Fruit fly (Drosophila melanogaster) whole organism, embryonic: ENCODE data around the gene DppIII.

Experiments used
- Antp ChIP-seq: fragments of 200-800 bp; sonication (Bioruptor generic); optimal IDR thresholded peaks from 3 replicates; lab custom pipeline; 2016; ENCODE audit warnings: missing biosample characterization, missing genetic modification characterization
- Atf3 ChIP-seq: fragments of 200-800 bp; sonication (Bioruptor generic); optimal IDR thresholded peaks from 3 replicates; lab custom pipeline; 2016; ENCODE audit warnings: missing biosample characterization, missing genetic modification characterization
- CG11085 ChIP-seq: fragments of 200-800 bp; sonication (Bioruptor generic); IDR thresholded peaks from 2 replicates; pipeline ENCODE4 v1.3.6; 2022; ENCODE audit warnings: missing biosample characterization, missing genetic modification characterization
- CG12219 ChIP-seq: fragments of 200-800 bp; sonication (Bioruptor generic); optimal IDR thresholded peaks from 3 replicates; lab custom pipeline; 2018; ENCODE audit warnings: missing biosample characterization, mild to moderate bottlenecking, missing genetic modification characterization
- CG12299 ChIP-seq: fragments of 200-800 bp; sonication (Bioruptor generic); optimal IDR thresholded peaks from 2 replicates; lab custom pipeline; 2018; ENCODE audit warnings: missing biosample characterization, mild to moderate bottlenecking, missing genetic modification characterization
- CG17361 ChIP-seq: fragments of 200-800 bp; sonication (Bioruptor generic); IDR thresholded peaks from 3 replicates; pipeline ENCODE4 v1.3.6; 2022; ENCODE audit warnings: missing biosample characterization, missing genetic modification characterization
- CG1792 ChIP-seq: fragments of 200-800 bp; sonication (Bioruptor generic); optimal IDR thresholded peaks from 2 replicates; lab custom pipeline; 2016; ENCODE audit warnings: missing biosample characterization, missing genetic modification characterization
- CG2199 ChIP-seq: fragments of 200-800 bp; sonication (Bioruptor generic); IDR thresholded peaks from 3 replicates; pipeline ENCODE4 v1.3.6; 2022; ENCODE audit warnings: missing biosample characterization, missing genetic modification characterization
- CG3065 ChIP-seq: fragments of 200-800 bp; sonication (Bioruptor generic); optimal IDR thresholded peaks from 2 replicates; lab custom pipeline; 2016; ENCODE audit warnings: missing biosample characterization, missing genetic modification characterization
- CG34376 ChIP-seq: fragments of 200-800 bp; sonication (Bioruptor generic); optimal IDR thresholded peaks from 2 replicates; lab custom pipeline; 2018; ENCODE audit warnings: missing biosample characterization, mild to moderate bottlenecking, missing genetic modification characterization
- CG4404 ChIP-seq: fragments of 200-800 bp; sonication (Bioruptor generic); IDR thresholded peaks from 2 replicates; pipeline ENCODE4 v1.3.6; 2022; ENCODE audit warnings: missing biosample characterization, missing genetic modification characterization
- CG4820 ChIP-seq: fragments of 200-800 bp; sonication (Bioruptor generic); optimal IDR thresholded peaks from 3 replicates; lab custom pipeline; 2016; ENCODE audit warnings: missing biosample characterization, missing genetic modification characterization
- CG6813 ChIP-seq: fragments of 200-800 bp; sonication (Bioruptor generic); optimal IDR thresholded peaks from 2 replicates; lab custom pipeline; 2017; ENCODE audit warnings: missing biosample characterization, missing genetic modification characterization, mild to moderate bottlenecking, moderate library complexity, missing genetic modification reagents
- CG7271 ChIP-seq: fragments of 200-800 bp; sonication (Bioruptor generic); optimal IDR thresholded peaks from 2 replicates; lab custom pipeline; 2018; ENCODE audit warnings: missing biosample characterization, mild to moderate bottlenecking, missing genetic modification characterization, moderate library complexity
- CG7372 ChIP-seq: fragments of 200-800 bp; sonication (Bioruptor generic); IDR thresholded peaks from 2 replicates; pipeline ENCODE4 v1.3.6; 2022; ENCODE audit warnings: missing biosample characterization, missing genetic modification characterization
- CG7963 ChIP-seq: fragments of 200-800 bp; sonication (Bioruptor generic); IDR thresholded peaks from 3 replicates; pipeline ENCODE4 v1.3.6; 2022; ENCODE audit warnings: missing biosample characterization, missing genetic modification characterization; ENCODE audit not compliant: partially characterized antibody
- CG8290 ChIP-seq, 3 experiments: fragments of 200-800 bp; sonication (Bioruptor generic); optimal IDR thresholded peaks; 2 replicates each; lab custom pipeline; 2016 to 2019; ENCODE audit warnings: missing biosample characterization in 3 of 3, missing genetic modification characterization in 3 of 3, mild to moderate bottlenecking in 2 of 3, moderate library complexity in 1 of 3
- CG9437 ChIP-seq: fragments of 200-800 bp; sonication (Bioruptor generic); optimal IDR thresholded peaks from 2 replicates; lab custom pipeline; 2018; ENCODE audit warnings: missing biosample characterization, mild to moderate bottlenecking, missing genetic modification characterization
- CG9609 ChIP-seq: fragments of 200-800 bp; sonication (Bioruptor generic); optimal IDR thresholded peaks from 3 replicates; lab custom pipeline; 2016; ENCODE audit warnings: missing biosample characterization, missing genetic modification characterization
- CG9876 ChIP-seq: fragments of 200-800 bp; sonication (Bioruptor generic); optimal IDR thresholded peaks from 2 replicates; lab custom pipeline; 2016; ENCODE audit warnings: missing biosample characterization, missing genetic modification characterization
- Deaf1 ChIP-seq: fragments of 200-800 bp; optimal IDR thresholded peaks from 3 replicates; lab custom pipeline; 2019; ENCODE audit warnings: missing biosample characterization, mild to moderate bottlenecking, missing genetic modification characterization, moderate library complexity
- Doc2 ChIP-seq: fragments of 200-800 bp; sonication (Bioruptor generic); IDR thresholded peaks from 2 replicates; pipeline ENCODE4 v1.3.6; 2022; ENCODE audit warnings: missing biosample characterization, missing genetic modification characterization
- H2.0 ChIP-seq: fragments of 200-800 bp; sonication (Bioruptor generic); IDR thresholded peaks from 2 replicates; pipeline ENCODE4 v1.3.6; 2022; ENCODE audit warnings: missing biosample characterization, missing genetic modification characterization
- Hr3 ChIP-seq: fragments of 200-800 bp; sonication (Bioruptor generic); optimal IDR thresholded peaks from 3 replicates; lab custom pipeline; 2016; ENCODE audit warnings: missing biosample characterization, missing genetic modification characterization
- Hr51 ChIP-seq, 2 experiments: fragments of 200-800 bp; sonication (Bioruptor generic); optimal IDR thresholded peaks; 2 replicates in 1 of 2; 3 replicates in 1 of 2; lab custom pipeline; 2016 to 2018; ENCODE audit warnings: missing biosample characterization in 2 of 2, missing genetic modification characterization in 2 of 2, mild to moderate bottlenecking in 1 of 2, moderate library complexity in 1 of 2
- Lim3 ChIP-seq: fragments of 200-800 bp; sonication (Bioruptor generic); IDR thresholded peaks from 2 replicates; pipeline ENCODE4 v1.3.6; 2022; ENCODE audit warnings: missing biosample characterization, missing genetic modification characterization
- Max ChIP-seq: fragments of 200-800 bp; sonication (Bioruptor generic); optimal IDR thresholded peaks from 2 replicates; lab custom pipeline; 2016; ENCODE audit warnings: missing biosample characterization, mild to moderate bottlenecking, missing genetic modification characterization
- NC2β ChIP-seq: fragments of 200-800 bp; sonication (Bioruptor generic); optimal IDR thresholded peaks from 2 replicates; lab custom pipeline; 2016; ENCODE audit warnings: missing biosample characterization, missing genetic modification characterization
- Nf-YA ChIP-seq: fragments of 200-800 bp; sonication (Bioruptor generic); IDR thresholded peaks from 2 replicates; pipeline ENCODE4 v1.3.6; 2022; ENCODE audit warnings: missing biosample characterization, missing genetic modification characterization
- NfI ChIP-seq: fragments of 200-800 bp; sonication (Bioruptor generic); optimal IDR thresholded peaks from 3 replicates; lab custom pipeline; 2018; ENCODE audit warnings: missing biosample characterization, mild to moderate bottlenecking, missing genetic modification characterization, moderate library complexity
- PHDP ChIP-seq: fragments of 200-800 bp; sonication (Bioruptor generic); optimal IDR thresholded peaks from 3 replicates; lab custom pipeline; 2018; ENCODE audit warnings: missing biosample characterization, mild to moderate bottlenecking, missing genetic modification characterization, moderate library complexity
- chinmo ChIP-seq: fragments of 200-800 bp; sonication (Bioruptor generic); IDR thresholded peaks from 4 replicates; pipeline ENCODE4 v1.3.6; 2022; ENCODE audit warnings: missing biosample characterization, missing genetic modification characterization; ENCODE audit not compliant: partially characterized antibody
- chm ChIP-seq: fragments of 200-800 bp; sonication (Bioruptor generic); IDR thresholded peaks from 2 replicates; pipeline ENCODE4 v1.3.6; 2022; ENCODE audit warnings: missing biosample characterization, missing genetic modification characterization
- cwo ChIP-seq: fragments of 200-800 bp; sonication (Bioruptor generic); optimal IDR thresholded peaks from 3 replicates; lab custom pipeline; 2017; ENCODE audit warnings: missing biosample characterization, missing genetic modification characterization, mild to moderate bottlenecking, moderate library complexity, missing genetic modification reagents
- da ChIP-seq: fragments of 200-800 bp; sonication (Bioruptor generic); optimal IDR thresholded peaks from 2 replicates; lab custom pipeline; 2016; ENCODE audit warnings: missing biosample characterization, missing genetic modification characterization
- fd102C ChIP-seq: fragments of 200-800 bp; sonication (Bioruptor generic); optimal IDR thresholded peaks from 2 replicates; lab custom pipeline; 2018; ENCODE audit warnings: missing biosample characterization, mild to moderate bottlenecking, missing genetic modification characterization, moderate library complexity
- fru ChIP-seq: fragments of >200 bp; optimal IDR thresholded peaks from 2 replicates; lab custom pipeline; 2017
- gem ChIP-seq: fragments of 200-800 bp; sonication (Bioruptor generic); optimal IDR thresholded peaks from 2 replicates; lab custom pipeline; 2019; ENCODE audit warnings: missing biosample characterization, mild to moderate bottlenecking, missing genetic modification characterization, moderate library complexity
- knrl ChIP-seq: fragments of 200-800 bp; sonication (Bioruptor generic); IDR thresholded peaks from 3 replicates; pipeline ENCODE4 v1.3.6; 2022; ENCODE audit warnings: missing biosample characterization, missing genetic modification characterization; ENCODE audit not compliant: partially characterized antibody
- mirr ChIP-seq: fragments of 200-800 bp; sonication (Bioruptor generic); optimal IDR thresholded peaks from 3 replicates; lab custom pipeline; 2018; ENCODE audit warnings: missing biosample characterization, mild to moderate bottlenecking, missing genetic modification characterization
- nau ChIP-seq: fragments of 200-800 bp; sonication (Bioruptor generic); optimal IDR thresholded peaks from 3 replicates; lab custom pipeline; 2017; ENCODE audit warnings: missing biosample characterization, mild to moderate bottlenecking, missing genetic modification characterization, missing genetic modification reagents
- nom ChIP-seq: fragments of 200-800 bp; sonication (Bioruptor generic); optimal IDR thresholded peaks from 2 replicates; lab custom pipeline; 2017; ENCODE audit warnings: missing biosample characterization, missing genetic modification characterization, mild to moderate bottlenecking, moderate library complexity, missing genetic modification reagents
- otp ChIP-seq: fragments of 200-800 bp; sonication (Bioruptor generic); IDR thresholded peaks from 3 replicates; pipeline ENCODE4, ENCODE4 v1.3.6; 2022; ENCODE audit warnings: missing biosample characterization, missing genetic modification characterization
- pho ChIP-seq: fragments of 200-800 bp; sonication (Bioruptor generic); optimal IDR thresholded peaks from 2 replicates; lab custom pipeline; 2016; ENCODE audit warnings: missing biosample characterization, missing genetic modification characterization
- prd ChIP-seq, 3 experiments: fragments of >200 bp in 2 of 3; fragments of 200-800 bp in 1 of 3; sonication (Bioruptor generic) in 1 of 3; optimal IDR thresholded peaks in 2 of 3; IDR thresholded peaks in 1 of 3; 2 replicates in 2 of 3; 3 replicates in 1 of 3; pipeline versions ENCODE4 v1.3.6 to Lab custom; 2017 to 2022; ENCODE audit warnings: missing biosample characterization in 1 of 3, missing genetic modification characterization in 1 of 3
- schlank ChIP-seq: fragments of 200-800 bp; sonication (Bioruptor generic); optimal IDR thresholded peaks from 2 replicates; lab custom pipeline; 2018; ENCODE audit warnings: missing biosample characterization, mild to moderate bottlenecking, missing genetic modification characterization
- toy ChIP-seq: fragments of 200-800 bp; sonication (Bioruptor generic); IDR thresholded peaks from 2 replicates; pipeline ENCODE4 v1.3.6; 2022; ENCODE audit warnings: missing biosample characterization, missing genetic modification characterization
- twi ChIP-seq: fragments of 200-800 bp; optimal IDR thresholded peaks from 2 replicates; lab custom pipeline; 2019; ENCODE audit warnings: missing biosample characterization, mild to moderate bottlenecking, missing genetic modification characterization, moderate library complexity
- zen2 ChIP-seq: fragments of 200-800 bp; sonication (Bioruptor generic); IDR thresholded peaks from 3 replicates; pipeline ENCODE4 v1.3.6; 2022; ENCODE audit warnings: missing biosample characterization, missing genetic modification characterization; ENCODE audit not compliant: partially characterized antibody

Gene DppIII

DNA sequence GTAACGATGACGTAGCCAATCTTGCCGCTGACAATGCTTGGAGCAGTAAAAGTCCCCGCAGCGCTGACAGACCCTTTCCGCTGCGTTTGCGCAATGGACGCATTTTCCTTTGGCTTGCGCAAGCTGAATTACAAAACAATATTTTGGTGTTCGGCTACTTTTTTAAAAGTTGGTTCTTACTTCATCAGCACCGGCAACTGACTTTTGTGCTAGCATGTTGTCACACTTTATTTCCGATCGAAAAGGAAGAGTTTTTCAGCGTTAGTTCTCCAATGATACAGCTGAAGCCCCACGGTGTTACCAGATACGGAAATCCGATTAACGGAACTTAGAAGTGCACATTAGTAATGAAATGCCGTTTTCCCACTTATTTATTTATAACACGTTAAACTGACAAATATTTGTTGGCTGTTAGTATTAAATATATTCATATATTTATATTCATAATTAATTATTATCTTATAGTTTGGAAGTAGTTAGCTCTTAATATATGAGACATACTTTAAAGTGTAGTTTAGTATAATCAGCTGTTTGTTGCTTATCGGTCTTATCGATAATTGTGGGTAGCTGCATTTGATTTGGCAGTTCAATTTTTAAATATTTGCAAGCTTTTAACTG, 18.2 kb downstream of the DppIII start, which contains the start of the genes Veneno and CG7963 (continued):
- no peak for TF ChIP-seq NC2β (GFP tag; lab: Kevin White, UChicago)
- TF ChIP-seq otp (GFP tag; lab: Robert Waterston, UW): no peak
- no peak for TF ChIP-seq chinmo
- no peak for TF ChIP-seq nom (GFP tag; lab: Kevin White, UChicago)
- TF ChIP-seq CG9876 (GFP tag; lab: Kevin White, UChicago): no peak
- TF ChIP-seq CG12219: no peak
- no peak for TF ChIP-seq fd102C
- TF ChIP-seq CG3065 (GFP tag; lab: Kevin White, UChicago): no peak
- TF ChIP-seq chm: no peak
- no peak for TF ChIP-seq fru
- TF ChIP-seq CG11085 (GFP tag; lab: Robert Waterston, UW): no peak
- no peak for TF ChIP-seq CG7372 (GFP tag; lab: Robert Waterston, UW)
- TF ChIP-seq CG4404: no peak
- TF ChIP-seq CG2199 (GFP tag; lab: Robert Waterston, UW): no peak
- TF ChIP-seq prd (optimal IDR thresholded peaks at IDR 0.05; lab: Kevin White, UChicago): no peak
- TF ChIP-seq prd (GFP tag; IDR thresholded peaks at IDR 0.05; lab: Robert Waterston, UW): peak; percentile 26; the same call in 1 of the 3 replicates
- TF ChIP-seq zen2 (GFP tag; lab: Robert Waterston, UW): no peak
- TF ChIP-seq CG1792 (GFP tag; lab: Kevin White, UChicago): no peak
- no peak for TF ChIP-seq NfI (GFP tag; lab: Kevin White, UChicago)
- peak; percentile 24 for TF ChIP-seq CG7271 (tag; lab: Kevin White, UChicago)
- no peak for TF ChIP-seq nau (GFP tag; lab: Kevin White, UChicago)
- no peak for TF ChIP-seq mirr (GFP tag; lab: Kevin White, UChicago)
- TF ChIP-seq twi (tag; lab: Kevin White, UChicago): no peak
- TF ChIP-seq Antp: no peak
- TF ChIP-seq Doc2 (GFP tag; lab: Robert Waterston, UW): no peak
- TF ChIP-seq PHDP: no peak
- no peak for TF ChIP-seq CG34376 (GFP tag; lab: Kevin White, UChicago)
- TF ChIP-seq CG4820 (GFP tag; lab: Kevin White, UChicago): peak; percentile 18
- no peak for TF ChIP-seq Hr51 (GFP tag; optimal IDR thresholded peaks at IDR 0.05; lab: Kevin White, UChicago)
- no peak for TF ChIP-seq toy (GFP tag; lab: Robert Waterston, UW)
- TF ChIP-seq CG17361 (GFP tag; lab: Robert Waterston, UW): no peak; the same call in 2 of the 3 replicates
- TF ChIP-seq CG12299 (tag; lab: Kevin White, UChicago): peak; percentile 21
- TF ChIP-seq schlank (tag; lab: Kevin White, UChicago): no peak
- TF ChIP-seq Max: peak; percentile 6
- TF ChIP-seq Atf3 (GFP tag; lab: Kevin White, UChicago): no peak
- no peak for TF ChIP-seq H2.0
- no peak for TF ChIP-seq da
- peak; percentile 17 for TF ChIP-seq Hr3
- peak; percentile 23 for TF ChIP-seq CG8290 (GFP tag; optimal IDR thresholded peaks at IDR 0.05; lab: Kevin White, UChicago)
- TF ChIP-seq CG8290 (tag; optimal IDR thresholded peaks at IDR 0.05; lab: Kevin White, UChicago): no peak
- TF ChIP-seq CG7963 (GFP tag; lab: Robert Waterston, UW): no peak
- TF ChIP-seq cwo: no peak
- TF ChIP-seq Deaf1 (tag; lab: Kevin White, UChicago): no peak
- TF ChIP-seq Lim3 (GFP tag; lab: Robert Waterston, UW): no peak
- no peak for TF ChIP-seq CG6813 (GFP tag; lab: Kevin White, UChicago)
- no peak for TF ChIP-seq Nf-YA (GFP tag; lab: Robert Waterston, UW)
- 0 out of 3 replicates have a peak, but pooled peaks have one; percentile 40 for TF ChIP-seq knrl
- TF ChIP-seq CG9437 (GFP tag; lab: Kevin White, UChicago): no peak
- no peak for TF ChIP-seq gem
- no peak for TF ChIP-seq pho (GFP tag; lab: Kevin White, UChicago)
- TF ChIP-seq CG9609 (GFP tag; lab: Kevin White, UChicago): no peak
